Worm (Caenorhabditis elegans): Measurements from ENCODE around the gene dig-1.

- TF ChIP-seq ztf-11 (tag; optimal IDR thresholded peaks at IDR 0.05) (no peak), snpc-4 (tag; optimal IDR thresholded peaks at IDR 0.05) (no peak), ceh-9 (tag; optimal IDR thresholded peaks at IDR 0.05) (no peak), R02D3.7 (tag; optimal IDR thresholded peaks at IDR 0.05) (no peak), egl-27 (tag; optimal IDR thresholded peaks at IDR 0.05) (no peak), aly-2 (tag; optimal IDR thresholded peaks at IDR 0.05) (no peak), unc-62 (GFP tag; optimal IDR thresholded peaks at IDR 0.05) (no peak)
These were observed 93.0 kb downstream of the dig-1 start for ce11 chrIII:6839091-6839490.
